Fruit fly (Drosophila melanogaster) whole organism, embryonic: ENCODE measurements around the gene Lrr47.

Experiments
- Atf-2 ChIP-seq: fragments of 200-800 bp; sonication (Bioruptor generic); optimal IDR thresholded peaks from 2 replicates; lab custom pipeline; 2016; ENCODE audit warnings: missing biosample characterization, missing genetic modification characterization
- CG11723 ChIP-seq: fragments of 200-800 bp; sonication (Bioruptor generic); optimal IDR thresholded peaks from 2 replicates; lab custom pipeline; 2017; ENCODE audit warnings: missing biosample characterization, mild to moderate bottlenecking, missing genetic modification characterization
- CG13287 ChIP-seq: fragments of 200-800 bp; sonication (Bioruptor generic); IDR thresholded peaks from 2 replicates; pipeline ENCODE4 v1.3.6; 2022; ENCODE audit warnings: missing biosample characterization, missing genetic modification characterization; ENCODE audit not compliant: partially characterized antibody
- CG17829 ChIP-seq: fragments of 200-800 bp; optimal IDR thresholded peaks from 2 replicates; lab custom pipeline; 2019; ENCODE audit warnings: missing biosample characterization, mild to moderate bottlenecking, missing genetic modification characterization, moderate library complexity
- CG1792 ChIP-seq: fragments of 200-800 bp; sonication (Bioruptor generic); optimal IDR thresholded peaks from 2 replicates; lab custom pipeline; 2016; ENCODE audit warnings: missing biosample characterization, missing genetic modification characterization
- CG1832 ChIP-seq: fragments of 200-800 bp; sonication (Bioruptor generic); optimal IDR thresholded peaks from 2 replicates; lab custom pipeline; 2017; ENCODE audit warnings: missing biosample characterization, mild to moderate bottlenecking, missing genetic modification characterization, inconsistent platforms
- CG18619 ChIP-seq: fragments of 200-800 bp; sonication (Bioruptor generic); optimal IDR thresholded peaks from 3 replicates; lab custom pipeline; 2017; ENCODE audit warnings: missing biosample characterization, mild to moderate bottlenecking, missing genetic modification characterization
- CG2120 ChIP-seq: fragments of 200-800 bp; sonication (Bioruptor generic); optimal IDR thresholded peaks from 3 replicates; lab custom pipeline; 2016; ENCODE audit warnings: missing biosample characterization, missing genetic modification characterization
- CG30403 ChIP-seq: fragments of 200-800 bp; sonication (Bioruptor generic); optimal IDR thresholded peaks from 3 replicates; lab custom pipeline; 2016; ENCODE audit warnings: missing biosample characterization, missing genetic modification characterization
- CG31441 ChIP-seq: fragments of 200-800 bp; sonication (Bioruptor generic); IDR thresholded peaks from 2 replicates; pipeline ENCODE4 v1.3.6; 2022; ENCODE audit warnings: missing biosample characterization, missing genetic modification characterization
- CG33213 ChIP-seq: fragments of 200-800 bp; sonication (Bioruptor generic); optimal IDR thresholded peaks from 3 replicates; lab custom pipeline; 2016; ENCODE audit warnings: missing biosample characterization, missing genetic modification characterization
- CG34224 ChIP-seq: fragments of 200-800 bp; sonication (Bioruptor generic); IDR thresholded peaks from 3 replicates; pipeline ENCODE4 v1.3.6; 2022; ENCODE audit warnings: missing biosample characterization, missing genetic modification characterization; ENCODE audit not compliant: partially characterized antibody
- CG6765 ChIP-seq: fragments of 200-800 bp; sonication (Bioruptor generic); optimal IDR thresholded peaks from 3 replicates; lab custom pipeline; 2017; ENCODE audit warnings: missing biosample characterization, mild to moderate bottlenecking, missing genetic modification characterization
- CG6791 ChIP-seq: fragments of 200-800 bp; sonication (Bioruptor generic); IDR thresholded peaks from 3 replicates; pipeline ENCODE4 v1.3.6; 2022; ENCODE audit warnings: missing biosample characterization, missing genetic modification characterization; ENCODE audit not compliant: partially characterized antibody
- CG9797 ChIP-seq: fragments of 200-800 bp; sonication (Bioruptor generic); optimal IDR thresholded peaks from 3 replicates; lab custom pipeline; 2018; ENCODE audit warnings: missing biosample characterization, mild to moderate bottlenecking, missing genetic modification characterization
- CG9817 ChIP-seq: fragments of 200-800 bp; sonication (Bioruptor generic); optimal IDR thresholded peaks from 2 replicates; lab custom pipeline; 2018; ENCODE audit warnings: missing biosample characterization, mild to moderate bottlenecking, missing genetic modification characterization, moderate library complexity
- Doc3 ChIP-seq: fragments of 200-800 bp; sonication (Bioruptor generic); IDR thresholded peaks from 3 replicates; pipeline ENCODE4 v1.3.6; 2022; ENCODE audit warnings: missing biosample characterization, missing genetic modification characterization; ENCODE audit not compliant: partially characterized antibody
- Dp ChIP-seq: fragments of 200-800 bp; sonication (Bioruptor generic); optimal IDR thresholded peaks from 2 replicates; lab custom pipeline; 2018; ENCODE audit warnings: missing biosample characterization, mild to moderate bottlenecking, missing genetic modification characterization, moderate library complexity
- Elba2 ChIP-seq: fragments of 200-800 bp; sonication (Bioruptor generic); optimal IDR thresholded peaks from 3 replicates; lab custom pipeline; 2016; ENCODE audit warnings: missing biosample characterization, missing genetic modification characterization
- Gsc ChIP-seq: fragments of 200-800 bp; sonication (Bioruptor generic); IDR thresholded peaks from 2 replicates; pipeline ENCODE4 v1.3.6; 2022; ENCODE audit warnings: missing biosample characterization, missing genetic modification characterization
- Med ChIP-seq: fragments of 200-800 bp; sonication (Bioruptor generic); peaks from one replicate; lab custom pipeline; 2016; ENCODE audit warnings: missing biosample characterization, missing genetic modification characterization, mild to moderate bottlenecking, inconsistent platforms, moderate library complexity
- Mrtf ChIP-seq: fragments of 200-800 bp; sonication (Bioruptor generic); IDR thresholded peaks from 3 replicates; pipeline ENCODE4 v1.3.6; 2022; ENCODE audit warnings: missing biosample characterization, missing genetic modification characterization
- Scr ChIP-seq: fragments of 200-800 bp; sonication (Bioruptor generic); IDR thresholded peaks from 2 replicates; pipeline ENCODE4 v1.3.6; 2022; ENCODE audit warnings: missing biosample characterization, missing genetic modification characterization; ENCODE audit not compliant: partially characterized antibody
- Taf1 ChIP-seq: fragments of 200-800 bp; sonication (Bioruptor generic); IDR thresholded peaks from 2 replicates; pipeline ENCODE4 v1.3.6; 2022; ENCODE audit warnings: missing biosample characterization, missing genetic modification characterization
- Tbp ChIP-seq: fragments of >200 bp; optimal IDR thresholded peaks from 2 replicates; lab custom pipeline; 2018; ENCODE audit warnings: missing biosample characterization, missing genetic modification characterization
- Trl ChIP-seq, 3 experiments: fragments of >200 bp in 2 of 3; fragments of 200-800 bp in 1 of 3; sonication (Bioruptor generic) in 1 of 3; optimal IDR thresholded peaks; 2 replicates in 1 of 3; 3 replicates in 2 of 3; lab custom pipeline; 2016 to 2017; ENCODE audit warnings: missing biosample characterization in 1 of 3, missing genetic modification characterization in 1 of 3
- YL-1 ChIP-seq: fragments of 200-800 bp; sonication (Bioruptor generic); optimal IDR thresholded peaks from 3 replicates; lab custom pipeline; 2017; ENCODE audit warnings: missing biosample characterization, mild to moderate bottlenecking, missing genetic modification characterization
- ap ChIP-seq: fragments of 200-800 bp; sonication (Bioruptor generic); IDR thresholded peaks from 2 replicates; pipeline ENCODE4 v1.3.6; 2022; ENCODE audit warnings: missing biosample characterization, missing genetic modification characterization
- ato ChIP-seq: fragments of 200-800 bp; sonication (Bioruptor generic); IDR thresholded peaks from 2 replicates; pipeline ENCODE4 v1.3.6; 2022; ENCODE audit warnings: missing biosample characterization, missing genetic modification characterization; ENCODE audit not compliant: partially characterized antibody
- crol ChIP-seq: fragments of 200-800 bp; sonication (Bioruptor generic); IDR thresholded peaks from 2 replicates; pipeline ENCODE4 v1.3.6; 2022; ENCODE audit warnings: missing biosample characterization, missing genetic modification characterization
- dmrt99B ChIP-seq: fragments of 200-800 bp; sonication (Bioruptor generic); optimal IDR thresholded peaks from 2 replicates; lab custom pipeline; 2018; ENCODE audit warnings: missing biosample characterization, mild to moderate bottlenecking, missing genetic modification characterization, moderate library complexity
- dpn ChIP-seq, 2 experiments: fragments of 200-800 bp; sonication (Bioruptor generic); optimal IDR thresholded peaks; 3 replicates each; lab custom pipeline; 2016; ENCODE audit warnings: missing biosample characterization in 2 of 2, missing genetic modification characterization in 2 of 2
- gem ChIP-seq: fragments of 200-800 bp; sonication (Bioruptor generic); optimal IDR thresholded peaks from 2 replicates; lab custom pipeline; 2019; ENCODE audit warnings: missing biosample characterization, mild to moderate bottlenecking, missing genetic modification characterization, moderate library complexity
- gfzf ChIP-seq: fragments of 200-800 bp; sonication (Bioruptor generic); optimal IDR thresholded peaks from 2 replicates; lab custom pipeline; 2016; ENCODE audit warnings: missing biosample characterization, mild to moderate bottlenecking, missing genetic modification characterization, moderate library complexity
- jigr1 ChIP-seq: fragments of 200-800 bp; sonication (Bioruptor generic); IDR thresholded peaks from 3 replicates; pipeline ENCODE4 v1.3.6; 2022; ENCODE audit warnings: missing biosample characterization, missing genetic modification characterization
- jing ChIP-seq: fragments of 200-800 bp; sonication (Bioruptor generic); optimal IDR thresholded peaks from 2 replicates; lab custom pipeline; 2018; ENCODE audit warnings: missing biosample characterization, mild to moderate bottlenecking, missing genetic modification characterization
- lola ChIP-seq, 3 experiments: fragments of >200 bp in 2 of 3; fragments of 200-800 bp in 1 of 3; sonication (Bioruptor generic) in 1 of 3; optimal IDR thresholded peaks; 2 replicates each; lab custom pipeline; 2017 to 2019; ENCODE audit warnings: missing biosample characterization in 3 of 3, missing genetic modification characterization in 3 of 3, mild to moderate bottlenecking in 1 of 3, moderate library complexity in 1 of 3
- nau ChIP-seq: fragments of 200-800 bp; sonication (Bioruptor generic); optimal IDR thresholded peaks from 3 replicates; lab custom pipeline; 2017; ENCODE audit warnings: missing biosample characterization, mild to moderate bottlenecking, missing genetic modification characterization, missing genetic modification reagents
- nerfin-2 ChIP-seq: fragments of 200-800 bp; sonication (Bioruptor generic); IDR thresholded peaks from 2 replicates; pipeline ENCODE4 v1.3.6; 2022; ENCODE audit warnings: missing biosample characterization, missing genetic modification characterization; ENCODE audit not compliant: partially characterized antibody
- ranshi ChIP-seq: fragments of 200-800 bp; sonication (Bioruptor generic); IDR thresholded peaks from 2 replicates; pipeline ENCODE4 v1.3.6; 2022; ENCODE audit warnings: missing biosample characterization, missing genetic modification characterization
- sisA ChIP-seq: fragments of 200-800 bp; sonication (Bioruptor generic); IDR thresholded peaks from 2 replicates; pipeline ENCODE4 v1.3.6; 2022; ENCODE audit warnings: missing biosample characterization, missing genetic modification characterization
- slbo ChIP-seq: fragments of 200-800 bp; sonication (Bioruptor generic); IDR thresholded peaks from 2 replicates; pipeline ENCODE4 v1.3.6; 2022; ENCODE audit warnings: missing biosample characterization, missing genetic modification characterization
- stwl ChIP-seq: fragments of 200-800 bp; sonication (Bioruptor generic); optimal IDR thresholded peaks from 3 replicates; lab custom pipeline; 2018; ENCODE audit warnings: missing biosample characterization, mild to moderate bottlenecking, missing genetic modification characterization, moderate library complexity
- tna ChIP-seq: fragments of 200-800 bp; sonication (Bioruptor generic); IDR thresholded peaks from 2 replicates; pipeline ENCODE4 v1.3.6; 2022; ENCODE audit warnings: missing biosample characterization, missing genetic modification characterization; ENCODE audit not compliant: partially characterized antibody
- trem ChIP-seq: fragments of 200-800 bp; optimal IDR thresholded peaks from 3 replicates; lab custom pipeline; 2019; ENCODE audit warnings: missing biosample characterization, mild to moderate bottlenecking, missing genetic modification characterization, moderate library complexity
- zen2 ChIP-seq: fragments of 200-800 bp; sonication (Bioruptor generic); IDR thresholded peaks from 3 replicates; pipeline ENCODE4 v1.3.6; 2022; ENCODE audit warnings: missing biosample characterization, missing genetic modification characterization; ENCODE audit not compliant: partially characterized antibody
- zfh1 ChIP-seq: fragments of 200-800 bp; sonication (Bioruptor generic); IDR thresholded peaks from 3 replicates; pipeline ENCODE4 v1.3.6; 2022; ENCODE audit warnings: missing biosample characterization, missing genetic modification characterization

The Lrr47 gene

dm6 chr2L:10488484-10489223 lies 28.5 kb upstream of the Lrr47 start, which contains the start of the genes Cog4 and CG6144 (continued):
- TF ChIP-seq jigr1 (GFP tag; lab: Robert Waterston, UW) (no peak), Scr (GFP tag; lab: Robert Waterston, UW) (peak; percentile 82), CG1792 (GFP tag; lab: Kevin White, UChicago) (no peak), zfh1 (GFP tag; lab: Robert Waterston, UW) (0 out of 3 replicates have a peak, but pooled peaks have one; percentile 43), CG33213 (GFP tag; lab: Kevin White, UChicago) (no peak), zen2 (GFP tag; lab: Robert Waterston, UW) (peak; percentile 80; the same call in 2 of the 3 replicates), Atf-2 (GFP tag; lab: Kevin White, UChicago) (no peak), ap (GFP tag; lab: Robert Waterston, UW) (0 out of 2 replicates have a peak, but pooled peaks have one; percentile 5), CG6791 (GFP tag; lab: Robert Waterston, UW) (peak; percentile 77), dmrt99B (tag; lab: Kevin White, UChicago) (no peak), CG30403 (peak; percentile 44), stwl (tag; lab: Kevin White, UChicago) (peak; percentile 34), nau (no peak), slbo (GFP tag; lab: Robert Waterston, UW) (peak; percentile 51; the same call in 1 of the 2 replicates), Taf1 (no peak), CG9797 (GFP tag; lab: Kevin White, UChicago) (peak; percentile 61), Med (GFP tag; lab: Kevin White, UChicago) (peak; percentile 63), CG34224 (GFP tag; lab: Robert Waterston, UW) (peak; percentile 82), Gsc (GFP tag; lab: Robert Waterston, UW) (no peak), crol (no peak), CG13287 (GFP tag; lab: Robert Waterston, UW) (peak; percentile 88), ato (GFP tag; lab: Robert Waterston, UW) (peak; percentile 26; the same call in 1 of the 2 replicates), Elba2 (GFP tag; lab: Kevin White, UChicago) (peak; percentile 68), nerfin-2 (GFP tag; lab: Robert Waterston, UW) (peak; percentile 51; the same call in 1 of the 2 replicates), tna (peak; percentile 62), lola (GFP tag; optimal IDR thresholded peaks at IDR 0.05; lab: Kevin White, UChicago) (peak in 1 of 3 experiments; percentile 55), trem (tag; lab: Kevin White, UChicago) (peak; percentile 57), CG11723 (no peak), gfzf (GFP tag; lab: Kevin White, UChicago) (peak; percentile 56), Doc3 (GFP tag; lab: Robert Waterston, UW) (peak; percentile 77; the same call in 2 of the 3 replicates), CG17829 (tag; lab: Kevin White, UChicago) (peak; percentile 27), CG18619 (GFP tag; lab: Kevin White, UChicago) (no peak), jing (GFP tag; lab: Kevin White, UChicago) (no peak), sisA (GFP tag; lab: Robert Waterston, UW) (peak; percentile 21; the same call in 1 of the 2 replicates), Trl (optimal IDR thresholded peaks at IDR 0.05; lab: Kevin White, UChicago) (no peak), Trl (GFP tag; optimal IDR thresholded peaks at IDR 0.05; lab: Kevin White, UChicago) (peak; percentile 62), gem (no peak), CG2120 (GFP tag; lab: Kevin White, UChicago) (peak; percentile 54), Dp (GFP tag; lab: Kevin White, UChicago) (peak; percentile 45), Mrtf (GFP tag; lab: Robert Waterston, UW) (no peak), Tbp (GFP tag; lab: Kevin White, UChicago) (no peak), dpn (GFP tag; optimal IDR thresholded peaks at IDR 0.05; lab: Kevin White, UChicago) (peak; percentile 4 to 6), CG6765 (no peak), CG9817 (tag; lab: Kevin White, UChicago) (no peak), YL-1 (GFP tag; lab: Kevin White, UChicago) (peak; percentile 56), ranshi (peak; percentile 82; the same call in 1 of the 2 replicates), CG31441 (GFP tag; lab: Robert Waterston, UW) (no peak), CG1832 (GFP tag; lab: Kevin White, UChicago) (no peak)
